Worm (Caenorhabditis elegans): ENCODE results near the gene F38H4.4.

DNA sequence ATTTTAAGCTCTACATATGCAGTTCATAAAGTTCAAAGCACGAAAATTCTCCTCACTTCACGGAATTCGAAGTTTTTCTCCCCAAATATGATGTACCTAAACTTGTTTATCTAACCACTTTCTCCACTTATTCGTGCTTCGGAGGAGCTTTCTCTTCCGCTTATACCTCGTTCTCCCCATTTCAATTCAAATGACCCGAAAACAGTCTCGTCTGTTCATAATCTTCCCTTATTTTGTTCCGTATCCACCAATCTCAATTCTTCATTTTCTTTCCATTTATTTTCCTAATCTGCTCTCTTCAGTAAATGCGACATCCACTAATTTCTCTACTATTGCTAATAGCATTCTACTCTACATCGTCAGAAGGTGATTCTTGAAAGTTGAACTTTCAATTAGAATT lies 37.3 kb downstream of the F38H4.4 start, which contains the start of gene let-653:
- no peak for TF ChIP-seq crh-2 (tag; optimal IDR thresholded peaks at IDR 0.05)
- TF ChIP-seq lin-13 (GFP tag; optimal IDR thresholded peaks at IDR 0.05): no peak
- TF ChIP-seq unc-62 (GFP tag; optimal IDR thresholded peaks at IDR 0.05): no peak
- no peak for TF ChIP-seq ZK546.5 (tag; optimal IDR thresholded peaks at IDR 0.05)
- no peak for TF ChIP-seq ztf-4 (tag; optimal IDR thresholded peaks at IDR 0.05)
- no peak for TF ChIP-seq ceh-16 (tag; optimal IDR thresholded peaks at IDR 0.05)
- no peak for TF ChIP-seq R02D3.7 (tag; optimal IDR thresholded peaks at IDR 0.05)
- TF ChIP-seq nhr-10 (tag; optimal IDR thresholded peaks at IDR 0.05): no peak
- no peak for TF ChIP-seq snpc-4 (tag; optimal IDR thresholded peaks at IDR 0.05)
- no peak for TF ChIP-seq mdl-1 (tag; optimal IDR thresholded peaks at IDR 0.05)

Measured in whole organism, L2 larva.